Worm (Caenorhabditis elegans) whole organism, young adult: ENCODE results near the gene timm-17B.1.

Experiments
- F22D6.2 ChIP-seq: sonication (generic microtip); optimal IDR thresholded peaks from 2 replicates; lab custom pipeline; 2016; ENCODE audit warnings: mild to moderate bottlenecking, missing genetic modification characterization, missing compliant biosample characterization
- T26A5.8 ChIP-seq: sonication (generic microtip); optimal IDR thresholded peaks from 2 replicates; lab custom pipeline; 2016; ENCODE audit warnings: missing genetic modification characterization, missing compliant biosample characterization
- akir-1 ChIP-seq: fragments of 200-800 bp; sonication (Bioruptor generic); optimal IDR thresholded peaks from 2 replicates; lab custom pipeline; 2018; ENCODE audit warnings: mild to moderate bottlenecking, missing genetic modification characterization, moderate library complexity, missing compliant biosample characterization
- cebp-2 ChIP-seq: fragments of 200-800 bp; sonication (Bioruptor generic); IDR thresholded peaks from 2 replicates; pipeline ENCODE4 v1.3.6; 2022; ENCODE audit warnings: missing genetic modification characterization, missing compliant biosample characterization
- ceh-27 ChIP-seq: fragments of 200-800 bp; sonication (Bioruptor generic); optimal IDR thresholded peaks from 2 replicates; lab custom pipeline; 2018; ENCODE audit warnings: mild to moderate bottlenecking, missing genetic modification characterization, moderate library complexity, missing compliant biosample characterization
- hlh-12 ChIP-seq: sonication (generic microtip); optimal IDR thresholded peaks from 2 replicates; lab custom pipeline; 2016; ENCODE audit warnings: missing genetic modification characterization, missing compliant biosample characterization
- madf-8 ChIP-seq: fragments of 200-800 bp; sonication (Bioruptor generic); conservative IDR thresholded peaks from 2 replicates; pipeline ENCODE4 v1.3.6; 2022; ENCODE audit warnings: missing genetic modification reagents, missing genetic modification characterization, missing compliant biosample characterization

- TF ChIP-seq madf-8 (GFP tag; lab: Robert Waterston, UW) (no peak), F22D6.2 (no peak), T26A5.8 (tag; lab: Kevin White, UChicago) (no peak), hlh-12 (no peak), ceh-27 (GFP tag; lab: Kevin White, UChicago) (no peak), akir-1 (GFP tag; lab: Kevin White, UChicago) (no peak), cebp-2 (no peak)
These were observed 41.4 kb downstream of the timm-17B.1 start, which contains the start of gene ogdh-1 for ce11 chrIV:4703911-4704310.
